Fruit fly (Drosophila melanogaster) whole organism, embryonic: ENCODE measurements around the gene CG32121.
A peak's percentile ranks its signal among the peaks of the same experiment; 100 is the strongest.

Experiments used
- Atf-2 ChIP-seq: fragments of 200-800 bp; sonication (Bioruptor generic); optimal IDR thresholded peaks from 2 replicates; lab custom pipeline; 2016; ENCODE audit warnings: missing biosample characterization, missing genetic modification characterization
- Awh ChIP-seq: fragments of 200-800 bp; sonication (Bioruptor generic); IDR thresholded peaks from 2 replicates; pipeline ENCODE4, ENCODE4 v1.3.6; 2022; ENCODE audit warnings: missing biosample characterization, missing genetic modification characterization
- Bdp1 ChIP-seq: fragments of 200-800 bp; sonication (Bioruptor generic); optimal IDR thresholded peaks from 3 replicates; lab custom pipeline; 2016; ENCODE audit warnings: missing biosample characterization, missing genetic modification characterization
- Bgb ChIP-seq: fragments of 200-800 bp; sonication (Bioruptor generic); IDR thresholded peaks from 2 replicates; pipeline ENCODE4 v1.3.6; 2022; ENCODE audit warnings: missing biosample characterization, missing genetic modification characterization; ENCODE audit not compliant: partially characterized antibody
- Blimp-1 ChIP-seq: fragments of 200-800 bp; sonication (Bioruptor generic); optimal IDR thresholded peaks from 3 replicates; lab custom pipeline; 2018; ENCODE audit warnings: missing biosample characterization, missing genetic modification characterization, mild to moderate bottlenecking, moderate library complexity, missing genetic modification reagents
- CG11456 ChIP-seq: fragments of 200-800 bp; sonication (Bioruptor generic); IDR thresholded peaks from 3 replicates; pipeline ENCODE4 v1.3.6; 2022; ENCODE audit warnings: missing biosample characterization, missing genetic modification characterization
- CG13287 ChIP-seq: fragments of 200-800 bp; sonication (Bioruptor generic); IDR thresholded peaks from 2 replicates; pipeline ENCODE4 v1.3.6; 2022; ENCODE audit warnings: missing biosample characterization, missing genetic modification characterization; ENCODE audit not compliant: partially characterized antibody
- CG14860 ChIP-seq: fragments of 200-800 bp; sonication (Bioruptor generic); IDR thresholded peaks from 3 replicates; pipeline ENCODE4 v1.3.6; 2022; ENCODE audit warnings: missing biosample characterization, missing genetic modification characterization; ENCODE audit not compliant: partially characterized antibody
- CG15601 ChIP-seq: fragments of 200-800 bp; sonication (Bioruptor generic); optimal IDR thresholded peaks from 3 replicates; lab custom pipeline; 2019; ENCODE audit warnings: missing biosample characterization, mild to moderate bottlenecking, missing genetic modification characterization, moderate library complexity
- CG2202 ChIP-seq: fragments of 200-800 bp; sonication (Bioruptor generic); optimal IDR thresholded peaks from 2 replicates; lab custom pipeline; 2018; ENCODE audit warnings: missing biosample characterization, mild to moderate bottlenecking, missing genetic modification characterization
- CG31441 ChIP-seq: fragments of 200-800 bp; sonication (Bioruptor generic); IDR thresholded peaks from 2 replicates; pipeline ENCODE4 v1.3.6; 2022; ENCODE audit warnings: missing biosample characterization, missing genetic modification characterization
- CG42726 ChIP-seq: fragments of 200-800 bp; sonication (Bioruptor generic); IDR thresholded peaks from 2 replicates; pipeline ENCODE4 v1.3.6; 2022; ENCODE audit warnings: missing biosample characterization, missing genetic modification characterization; ENCODE audit not compliant: partially characterized antibody
- CG4328 ChIP-seq: fragments of 200-800 bp; sonication (Bioruptor generic); optimal IDR thresholded peaks from 3 replicates; lab custom pipeline; 2017; ENCODE audit warnings: missing biosample characterization, missing genetic modification reagents, missing genetic modification characterization
- CG4617 ChIP-seq: fragments of 200-800 bp; sonication (Bioruptor generic); optimal IDR thresholded peaks from 3 replicates; lab custom pipeline; 2016; ENCODE audit warnings: missing biosample characterization, missing genetic modification characterization, borderline replicate concordance
- CG6791 ChIP-seq: fragments of 200-800 bp; sonication (Bioruptor generic); IDR thresholded peaks from 3 replicates; pipeline ENCODE4 v1.3.6; 2022; ENCODE audit warnings: missing biosample characterization, missing genetic modification characterization; ENCODE audit not compliant: partially characterized antibody
- CG6854 ChIP-seq: fragments of 200-800 bp; sonication (Bioruptor generic); optimal IDR thresholded peaks from 3 replicates; lab custom pipeline; 2017; ENCODE audit warnings: missing biosample characterization, mild to moderate bottlenecking, missing genetic modification characterization
- CG7963 ChIP-seq: fragments of 200-800 bp; sonication (Bioruptor generic); IDR thresholded peaks from 3 replicates; pipeline ENCODE4 v1.3.6; 2022; ENCODE audit warnings: missing biosample characterization, missing genetic modification characterization; ENCODE audit not compliant: partially characterized antibody
- CG9215 ChIP-seq: fragments of 200-800 bp; sonication (Bioruptor generic); IDR thresholded peaks from 2 replicates; pipeline ENCODE4 v1.3.6; 2022; ENCODE audit warnings: missing biosample characterization, missing genetic modification characterization
- CG9876 ChIP-seq: fragments of 200-800 bp; sonication (Bioruptor generic); optimal IDR thresholded peaks from 2 replicates; lab custom pipeline; 2016; ENCODE audit warnings: missing biosample characterization, missing genetic modification characterization
- Dll ChIP-seq: fragments of 200-800 bp; sonication (Bioruptor generic); IDR thresholded peaks from 4 replicates; pipeline ENCODE4 v1.3.6; 2022; ENCODE audit warnings: missing biosample characterization, missing genetic modification characterization; ENCODE audit not compliant: partially characterized antibody
- Ets97D ChIP-seq: fragments of 200-800 bp; sonication (Bioruptor generic); optimal IDR thresholded peaks from 3 replicates; lab custom pipeline; 2016; ENCODE audit warnings: missing biosample characterization, missing genetic modification characterization
- Gsc ChIP-seq: fragments of 200-800 bp; sonication (Bioruptor generic); IDR thresholded peaks from 2 replicates; pipeline ENCODE4 v1.3.6; 2022; ENCODE audit warnings: missing biosample characterization, missing genetic modification characterization
- HLH4C ChIP-seq: fragments of 200-800 bp; sonication (Bioruptor generic); IDR thresholded peaks from 3 replicates; pipeline ENCODE4 v1.3.6; 2022; ENCODE audit warnings: missing biosample characterization, missing genetic modification characterization; ENCODE audit not compliant: partially characterized antibody
- Hand ChIP-seq: fragments of 200-800 bp; sonication (Bioruptor generic); optimal IDR thresholded peaks from 2 replicates; lab custom pipeline; 2017; ENCODE audit warnings: mild to moderate bottlenecking, missing biosample characterization, missing genetic modification reagents, missing genetic modification characterization
- NC2α ChIP-seq: fragments of 200-800 bp; sonication (Bioruptor generic); optimal IDR thresholded peaks from 2 replicates; lab custom pipeline; 2016; ENCODE audit warnings: missing biosample characterization, missing genetic modification characterization
- Opbp ChIP-seq: fragments of 200-800 bp; sonication (Bioruptor generic); IDR thresholded peaks from 3 replicates; pipeline ENCODE4 v1.3.6; 2022; ENCODE audit warnings: missing biosample characterization, missing genetic modification characterization; ENCODE audit not compliant: partially characterized antibody
- Scr ChIP-seq: fragments of 200-800 bp; sonication (Bioruptor generic); IDR thresholded peaks from 2 replicates; pipeline ENCODE4 v1.3.6; 2022; ENCODE audit warnings: missing biosample characterization, missing genetic modification characterization; ENCODE audit not compliant: partially characterized antibody
- amos ChIP-seq: fragments of 200-800 bp; sonication (Bioruptor generic); IDR thresholded peaks from 2 replicates; pipeline ENCODE4 v1.3.6; 2022; ENCODE audit warnings: missing biosample characterization, missing genetic modification characterization; ENCODE audit not compliant: partially characterized antibody
- ato ChIP-seq: fragments of 200-800 bp; sonication (Bioruptor generic); IDR thresholded peaks from 2 replicates; pipeline ENCODE4 v1.3.6; 2022; ENCODE audit warnings: missing biosample characterization, missing genetic modification characterization; ENCODE audit not compliant: partially characterized antibody
- bbx ChIP-seq: fragments of 200-800 bp; sonication (Bioruptor generic); IDR thresholded peaks from 2 replicates; pipeline ENCODE4 v1.3.6; 2022; ENCODE audit warnings: missing biosample characterization, missing genetic modification characterization; ENCODE audit not compliant: partially characterized antibody
- emc ChIP-seq: fragments of 200-800 bp; sonication (Bioruptor generic); optimal IDR thresholded peaks from 2 replicates; lab custom pipeline; 2016; ENCODE audit warnings: missing biosample characterization, missing genetic modification characterization
- exex ChIP-seq: fragments of 200-800 bp; sonication (Bioruptor generic); optimal IDR thresholded peaks from 4 replicates; lab custom pipeline; 2018; ENCODE audit warnings: missing biosample characterization, mild to moderate bottlenecking, missing genetic modification characterization, moderate library complexity
- ftz-f1 ChIP-seq: fragments of 200-800 bp; sonication (Bioruptor generic); optimal IDR thresholded peaks from 2 replicates; lab custom pipeline; 2016; ENCODE audit warnings: missing biosample characterization, missing genetic modification characterization
- grn ChIP-seq: fragments of 200-800 bp; sonication (Bioruptor generic); optimal IDR thresholded peaks from 3 replicates; lab custom pipeline; 2017; ENCODE audit warnings: missing biosample characterization, missing genetic modification characterization
- hb ChIP-seq: fragments of 200-800 bp; sonication (Bioruptor generic); IDR thresholded peaks from 3 replicates; pipeline ENCODE4 v1.3.6; 2022; ENCODE audit warnings: missing biosample characterization, missing genetic modification characterization; ENCODE audit not compliant: partially characterized antibody
- inv ChIP-seq: fragments of 200-800 bp; sonication (Bioruptor generic); IDR thresholded peaks from 2 replicates; pipeline ENCODE4 v1.3.6; 2022; ENCODE audit warnings: missing biosample characterization, missing genetic modification characterization; ENCODE audit not compliant: partially characterized antibody
- kah ChIP-seq: fragments of 200-800 bp; sonication (Bioruptor generic); optimal IDR thresholded peaks from 2 replicates; lab custom pipeline; 2018; ENCODE audit warnings: missing biosample characterization, mild to moderate bottlenecking, missing genetic modification characterization
- knrl ChIP-seq: fragments of 200-800 bp; sonication (Bioruptor generic); IDR thresholded peaks from 3 replicates; pipeline ENCODE4 v1.3.6; 2022; ENCODE audit warnings: missing biosample characterization, missing genetic modification characterization; ENCODE audit not compliant: partially characterized antibody
- mld ChIP-seq: fragments of 200-800 bp; sonication (Bioruptor generic); IDR thresholded peaks from 3 replicates; pipeline ENCODE4 v1.3.6; 2022; ENCODE audit warnings: missing biosample characterization, missing genetic modification characterization; ENCODE audit not compliant: partially characterized antibody
- nau ChIP-seq: fragments of 200-800 bp; sonication (Bioruptor generic); optimal IDR thresholded peaks from 3 replicates; lab custom pipeline; 2017; ENCODE audit warnings: missing biosample characterization, mild to moderate bottlenecking, missing genetic modification characterization, missing genetic modification reagents
- sens ChIP-seq: fragments of 200-800 bp; sonication (Bioruptor generic); peaks from one replicate; lab custom pipeline; 2016; ENCODE audit warnings: missing biosample characterization, missing genetic modification characterization
- sim ChIP-seq: fragments of 200-800 bp; sonication (Bioruptor generic); IDR thresholded peaks from 2 replicates; pipeline ENCODE4 v1.3.6; 2022; ENCODE audit warnings: missing biosample characterization, missing genetic modification characterization
- sna ChIP-seq: fragments of 200-800 bp; sonication (Bioruptor generic); IDR thresholded peaks from 2 replicates; pipeline ENCODE4 v1.3.6; 2022; ENCODE audit warnings: missing biosample characterization, missing genetic modification characterization; ENCODE audit not compliant: partially characterized antibody
- tll ChIP-seq, 2 experiments: fragments of 200-800 bp in 1 of 2; fragments of >200 bp in 1 of 2; sonication (Bioruptor generic) in 1 of 2; optimal IDR thresholded peaks; 2 replicates each; lab custom pipeline; 2017 to 2019; ENCODE audit warnings: missing biosample characterization in 2 of 2, missing genetic modification characterization in 2 of 2, mild to moderate bottlenecking in 1 of 2, moderate library complexity in 1 of 2
- trem ChIP-seq: fragments of 200-800 bp; optimal IDR thresholded peaks from 3 replicates; lab custom pipeline; 2019; ENCODE audit warnings: missing biosample characterization, mild to moderate bottlenecking, missing genetic modification characterization, moderate library complexity
- vnd ChIP-seq: fragments of 200-800 bp; sonication (Bioruptor generic); IDR thresholded peaks from 3 replicates; pipeline ENCODE4 v1.3.6; 2022; ENCODE audit warnings: missing biosample characterization, missing genetic modification characterization; ENCODE audit not compliant: partially characterized antibody
- zen2 ChIP-seq: fragments of 200-800 bp; sonication (Bioruptor generic); IDR thresholded peaks from 3 replicates; pipeline ENCODE4 v1.3.6; 2022; ENCODE audit warnings: missing biosample characterization, missing genetic modification characterization; ENCODE audit not compliant: partially characterized antibody

The CG32121 gene

dm6 chr3L:13433522-13433921, 11.4 kb upstream of the CG32121 start:
- peak; percentile 99 for TF ChIP-seq Bdp1 (GFP tag; lab: Kevin White, UChicago)
- peak; percentile 43 for TF ChIP-seq sna (GFP tag; lab: Robert Waterston, UW)
- TF ChIP-seq emc, result no peak
- peak; percentile 43; the same call in 1 of the 3 replicates for TF ChIP-seq hb (GFP tag; lab: Robert Waterston, UW)
- TF ChIP-seq tll (GFP tag; optimal IDR thresholded peaks at IDR 0.05; lab: Kevin White, UChicago), result no peak
- TF ChIP-seq CG2202 (tag; lab: Kevin White, UChicago), result no peak
- peak; percentile 31; the same call in 1 of the 2 replicates for TF ChIP-seq CG13287 (GFP tag; lab: Robert Waterston, UW)
- TF ChIP-seq inv (GFP tag; lab: Robert Waterston, UW), result peak; percentile 38; the same call in 1 of the 2 replicates
- no peak for TF ChIP-seq Atf-2 (GFP tag; lab: Kevin White, UChicago)
- no peak for TF ChIP-seq Gsc (GFP tag; lab: Robert Waterston, UW)
- TF ChIP-seq mld, result peak; percentile 84; the same call in 2 of the 3 replicates
- peak; percentile 89 for TF ChIP-seq Opbp (GFP tag; lab: Robert Waterston, UW)
- TF ChIP-seq CG4328 (GFP tag; lab: Kevin White, UChicago), result no peak
- no peak for TF ChIP-seq ftz-f1 (GFP tag; lab: Kevin White, UChicago)
- peak; percentile 81 for TF ChIP-seq amos (GFP tag; lab: Robert Waterston, UW)
- TF ChIP-seq CG6854, result no peak
- TF ChIP-seq Blimp-1, result no peak
- TF ChIP-seq HLH4C (GFP tag; lab: Robert Waterston, UW), result peak; percentile 62
- TF ChIP-seq sens (GFP tag; lab: Kevin White, UChicago), result peak; percentile 53
- TF ChIP-seq ato (GFP tag; lab: Robert Waterston, UW), result peak; percentile 78
- no peak for TF ChIP-seq CG31441
- TF ChIP-seq trem (tag; lab: Kevin White, UChicago), result no peak
- no peak for TF ChIP-seq CG11456 (GFP tag; lab: Robert Waterston, UW)
- peak; percentile 47; the same call in 1 of the 3 replicates for TF ChIP-seq zen2 (GFP tag; lab: Robert Waterston, UW)
- no peak for TF ChIP-seq CG4617 (GFP tag; lab: Kevin White, UChicago)
- no peak for TF ChIP-seq Ets97D
- TF ChIP-seq CG7963 (GFP tag; lab: Robert Waterston, UW), result peak; percentile 72
- TF ChIP-seq vnd, result peak; percentile 57; the same call in 2 of the 3 replicates
- peak; percentile 18; the same call in 1 of the 4 replicates for TF ChIP-seq Dll (GFP tag; lab: Robert Waterston, UW)
- peak; percentile 76; the same call in 2 of the 3 replicates for TF ChIP-seq CG6791 (GFP tag; lab: Robert Waterston, UW)
- TF ChIP-seq CG15601, result peak; percentile 92
- TF ChIP-seq Bgb (GFP tag; lab: Robert Waterston, UW), result peak; percentile 78
- TF ChIP-seq nau (GFP tag; lab: Kevin White, UChicago), result no peak
- no peak for TF ChIP-seq CG9876 (GFP tag; lab: Kevin White, UChicago)
- TF ChIP-seq kah (GFP tag; lab: Kevin White, UChicago), result no peak
- TF ChIP-seq sim (GFP tag; lab: Robert Waterston, UW), result no peak
- TF ChIP-seq grn (GFP tag; lab: Kevin White, UChicago), result peak; percentile 65
- peak; percentile 79 for TF ChIP-seq bbx (GFP tag; lab: Robert Waterston, UW)
- no peak for TF ChIP-seq NC2α
- no peak for TF ChIP-seq CG9215 (GFP tag; lab: Robert Waterston, UW)
- peak; percentile 30 for TF ChIP-seq exex (tag; lab: Kevin White, UChicago)
- TF ChIP-seq CG42726 (GFP tag; lab: Robert Waterston, UW), result peak; percentile 60; the same call in 1 of the 2 replicates
- peak; percentile 54 for TF ChIP-seq knrl (GFP tag; lab: Robert Waterston, UW)
- TF ChIP-seq CG14860 (GFP tag; lab: Robert Waterston, UW), result peak; percentile 66
- no peak for TF ChIP-seq Hand (GFP tag; lab: Kevin White, UChicago)
- TF ChIP-seq Awh (GFP tag; lab: Robert Waterston, UW), result no peak
- TF ChIP-seq Scr (GFP tag; lab: Robert Waterston, UW), result peak; percentile 56
